Fruit fly (Drosophila melanogaster): ENCODE data around the gene FMRFaR.
A peak's percentile ranks its signal among the peaks of the same experiment; 100 is the strongest.

The FMRFaR gene

dm6 chr3L:3054851-3055250 is 53.3 kb downstream of the FMRFaR start, which contains the start of gene CG16753 (continued):
- TF ChIP-seq E2f2 (GFP tag; IDR thresholded peaks at IDR 0.05), result peak; percentile 97
- TF ChIP-seq CG7963 (GFP tag; IDR thresholded peaks at IDR 0.05; ENCODE audit: partially characterized antibody), result peak; percentile 67
- TF ChIP-seq Dll (GFP tag; IDR thresholded peaks at IDR 0.05; ENCODE audit: partially characterized antibody), result peak; percentile 63; the same call in 2 of the 4 replicates
- no peak for TF ChIP-seq croc (GFP tag; conservative IDR thresholded peaks at IDR 0.05)
- TF ChIP-seq oc (tag; optimal IDR thresholded peaks at IDR 0.05), result peak; percentile 87
- peak; percentile 74; the same call in 2 of the 4 replicates for TF ChIP-seq chinmo (GFP tag; IDR thresholded peaks at IDR 0.05; ENCODE audit: partially characterized antibody)
- peak; percentile 70 for TF ChIP-seq Med (GFP tag)
- TF ChIP-seq otp (GFP tag; IDR thresholded peaks at IDR 0.05), result peak; percentile 88
- no peak for TF ChIP-seq Dip2 (GFP tag; IDR thresholded peaks at IDR 0.05)
- peak; percentile 83 for TF ChIP-seq HLH4C (GFP tag; IDR thresholded peaks at IDR 0.05; ENCODE audit: partially characterized antibody)
- no peak for TF ChIP-seq CG30020 (tag; optimal IDR thresholded peaks at IDR 0.05)
- TF ChIP-seq Dref (GFP tag; IDR thresholded peaks at IDR 0.05), result peak; percentile 84
- peak; percentile 52; the same call in 1 of the 2 replicates for TF ChIP-seq nerfin-2 (GFP tag; IDR thresholded peaks at IDR 0.05; ENCODE audit: partially characterized antibody)
- no peak for TF ChIP-seq btn (GFP tag; optimal IDR thresholded peaks at IDR 0.05)
- peak; percentile 42 for TF ChIP-seq HmgZ (tag; optimal IDR thresholded peaks at IDR 0.05)
- no peak for TF ChIP-seq esg (GFP tag; conservative IDR thresholded peaks at IDR 0.05)
- TF ChIP-seq CG17912 (GFP tag; optimal IDR thresholded peaks at IDR 0.05), result peak; percentile 21
- TF ChIP-seq CG8281 (tag; optimal IDR thresholded peaks at IDR 0.05), result no peak
- TF ChIP-seq CG34224 (GFP tag; IDR thresholded peaks at IDR 0.05; ENCODE audit: partially characterized antibody), result peak; percentile 76
- no peak for TF ChIP-seq CG10147 (GFP tag; optimal IDR thresholded peaks at IDR 0.05)
- TF ChIP-seq CG7745 (tag; optimal IDR thresholded peaks at IDR 0.05), result no peak
- peak; percentile 52; the same call in 1 of the 3 replicates for TF ChIP-seq vnd (GFP tag; IDR thresholded peaks at IDR 0.05; ENCODE audit: partially characterized antibody)
- peak; percentile 35 for TF ChIP-seq Bgb (GFP tag; IDR thresholded peaks at IDR 0.05; ENCODE audit: partially characterized antibody)
- TF ChIP-seq CG6791 (GFP tag; IDR thresholded peaks at IDR 0.05; ENCODE audit: partially characterized antibody), result peak; percentile 82
- TF ChIP-seq BEAF-32 (GFP tag; optimal IDR thresholded peaks at IDR 0.05), result peak; percentile 37
- TF ChIP-seq CG7786 (GFP tag; optimal IDR thresholded peaks at IDR 0.05), result no peak
- peak; percentile 64 for TF ChIP-seq CG14860 (GFP tag; IDR thresholded peaks at IDR 0.05; ENCODE audit: partially characterized antibody)
- TF ChIP-seq Sry-δ (GFP tag; optimal IDR thresholded peaks at IDR 0.05), result peak; percentile 79
- TF ChIP-seq exex (tag; optimal IDR thresholded peaks at IDR 0.05), result peak; percentile 86
- no peak for TF ChIP-seq ssp (GFP tag; IDR thresholded peaks at IDR 0.05)
- peak; percentile 10 for TF ChIP-seq nom (GFP tag; optimal IDR thresholded peaks at IDR 0.05)
- peak; percentile 62; the same call in 2 of the 3 replicates for TF ChIP-seq Opbp (GFP tag; IDR thresholded peaks at IDR 0.05; ENCODE audit: partially characterized antibody)
- no peak for TF ChIP-seq CG6254 (GFP tag; optimal IDR thresholded peaks at IDR 0.05)
- TF ChIP-seq CG4404 (GFP tag; IDR thresholded peaks at IDR 0.05), result no peak
- peak; percentile 48 for TF ChIP-seq stwl (tag; optimal IDR thresholded peaks at IDR 0.05)
- no peak for TF ChIP-seq Hsf (GFP tag; optimal IDR thresholded peaks at IDR 0.05)
- TF ChIP-seq CoRest (tag; optimal IDR thresholded peaks at IDR 0.05), result no peak
- no peak for TF ChIP-seq sug (tag; optimal IDR thresholded peaks at IDR 0.05)
- TF ChIP-seq CG2712 (tag; optimal IDR thresholded peaks at IDR 0.05), result no peak
- TF ChIP-seq Doc3 (GFP tag; IDR thresholded peaks at IDR 0.05; ENCODE audit: partially characterized antibody), result peak; percentile 38; the same call in 1 of the 3 replicates
- peak; percentile 17 for TF ChIP-seq CG10267 (tag; optimal IDR thresholded peaks at IDR 0.05)
- peak; percentile 68; the same call in 1 of the 2 replicates for TF ChIP-seq ato (GFP tag; IDR thresholded peaks at IDR 0.05; ENCODE audit: partially characterized antibody)
- peak; percentile 98 for TF ChIP-seq Dp (GFP tag; optimal IDR thresholded peaks at IDR 0.05)
- TF ChIP-seq YL-1 (GFP tag; optimal IDR thresholded peaks at IDR 0.05), result peak; percentile 11
- peak; percentile 60 for TF ChIP-seq sna (GFP tag; IDR thresholded peaks at IDR 0.05; ENCODE audit: partially characterized antibody)
- TF ChIP-seq pzg (GFP tag; optimal IDR thresholded peaks at IDR 0.05), result peak; percentile 68
- no peak for TF ChIP-seq CTCF (GFP tag; optimal IDR thresholded peaks at IDR 0.05)
- peak; percentile 76 for TF ChIP-seq CG13287 (GFP tag; IDR thresholded peaks at IDR 0.05; ENCODE audit: partially characterized antibody)
